Fruit fly (Drosophila melanogaster) whole organism, prepupa: ENCODE results near the gene CG17097.

Experiments used
- CG6808 ChIP-seq: fragments of 200-800 bp; sonication (Bioruptor generic); optimal IDR thresholded peaks from 3 replicates; lab custom pipeline; 2017; ENCODE audit warnings: missing biosample characterization, missing genetic modification characterization, mild to moderate bottlenecking, moderate library complexity, missing genetic modification reagents
- CG6854 ChIP-seq: fragments of 200-800 bp; sonication (Bioruptor generic); optimal IDR thresholded peaks from 2 replicates; lab custom pipeline; 2017; ENCODE audit warnings: missing biosample characterization, mild to moderate bottlenecking, missing genetic modification characterization
- lz ChIP-seq: fragments of 200-800 bp; sonication (Bioruptor generic); optimal IDR thresholded peaks from 3 replicates; lab custom pipeline; 2016; ENCODE audit warnings: missing biosample characterization, missing genetic modification characterization

dm6 chr2L:10657981-10658380, 11.8 kb downstream of the CG17097 start, which contains the start of gene CG45690:
- TF ChIP-seq CG6854 (no peak), lz (no peak), CG6808 (GFP tag; lab: Kevin White, UChicago) (no peak)
